Worm (Caenorhabditis elegans): ENCODE data around the gene fbxa-81.

Gene fbxa-81

DNA sequence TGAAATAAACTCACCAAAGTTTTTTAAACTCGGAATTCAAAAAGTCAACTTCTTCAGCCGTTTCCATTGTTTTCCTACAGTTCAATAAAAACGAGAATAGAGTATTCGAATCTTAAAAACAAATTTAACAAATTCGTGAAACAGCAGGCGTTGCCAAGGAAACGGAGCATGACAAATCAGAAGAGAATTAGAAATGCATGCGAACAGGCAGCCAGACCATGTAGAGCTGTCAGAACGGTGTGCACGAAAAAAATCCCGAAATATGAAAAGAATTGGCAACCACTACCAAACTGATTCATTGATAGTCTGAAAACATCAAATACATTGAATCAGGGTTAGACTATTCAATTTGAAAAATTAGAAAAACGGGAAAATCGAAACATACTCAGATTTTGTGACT, at the start of gene fbxa-81:
TSS of gene fbxa-81 (minus strand) at position 101 of the 400 bp plus-strand sequence.
- TF ChIP-seq C38D4.7 (GFP tag; optimal IDR thresholded peaks at IDR 0.05): no peak
- TF ChIP-seq ceh-30 (tag; optimal IDR thresholded peaks at IDR 0.05): no peak

- no peak for TF ChIP-seq tbx-7 (tag; optimal IDR thresholded peaks at IDR 0.05)
- no peak for TF ChIP-seq ref-2 (tag; optimal IDR thresholded peaks at IDR 0.05)
- peak; percentile 87 for TF ChIP-seq unc-42 (tag; optimal IDR thresholded peaks at IDR 0.05)
- no peak for TF ChIP-seq ceh-19 (GFP tag; optimal IDR thresholded peaks at IDR 0.05)
- no peak for TF ChIP-seq tbx-2 (tag; optimal IDR thresholded peaks at IDR 0.05)
- TF ChIP-seq unc-86 (tag; optimal IDR thresholded peaks at IDR 0.05): no peak
- no peak for TF ChIP-seq F13H6.1 (tag; optimal IDR thresholded peaks at IDR 0.05)
- no peak for TF ChIP-seq ceh-22 (tag; optimal IDR thresholded peaks at IDR 0.05)
- no peak for TF ChIP-seq ceh-30 (tag; optimal IDR thresholded peaks at IDR 0.05)
- no peak for TF ChIP-seq hlh-6 (tag; optimal IDR thresholded peaks at IDR 0.05)
- TF ChIP-seq sox-4 (tag; optimal IDR thresholded peaks at IDR 0.05): no peak
- peak; percentile 30 for TF ChIP-seq elt-2 (tag; optimal IDR thresholded peaks at IDR 0.05)
- TF ChIP-seq pqm-1 (tag; optimal IDR thresholded peaks at IDR 0.05): no peak
- no peak for TF ChIP-seq hlh-15 (tag; optimal IDR thresholded peaks at IDR 0.05)
- no peak for TF ChIP-seq madf-2 (tag; optimal IDR thresholded peaks at IDR 0.05)
- TF ChIP-seq mec-3 (tag; optimal IDR thresholded peaks at IDR 0.05; ENCODE audit: borderline replicate concordance): no peak
- TF ChIP-seq dve-1 (tag; optimal IDR thresholded peaks at IDR 0.05): no peak
- no peak for TF ChIP-seq dmd-4 (tag; optimal IDR thresholded peaks at IDR 0.05; ENCODE audit: borderline replicate concordance)
- no peak for TF ChIP-seq fkh-6 (tag; optimal IDR thresholded peaks at IDR 0.05)
- TF ChIP-seq che-1 (tag; optimal IDR thresholded peaks at IDR 0.05): no peak
- no peak for TF ChIP-seq unc-3 (GFP tag; conservative IDR thresholded peaks at IDR 0.05)
- TF ChIP-seq unc-3 (tag; optimal IDR thresholded peaks at IDR 0.05): no peak
- peak; percentile 29 for TF ChIP-seq nfya-1 (tag; optimal IDR thresholded peaks at IDR 0.05)
- no peak for TF ChIP-seq odd-2 (tag; optimal IDR thresholded peaks at IDR 0.05)
- TF ChIP-seq ceh-9 (tag; optimal IDR thresholded peaks at IDR 0.05): no peak
- TF ChIP-seq ceh-14 (tag; optimal IDR thresholded peaks at IDR 0.05): peak; percentile 40
- no peak for TF ChIP-seq ets-4 (tag; optimal IDR thresholded peaks at IDR 0.05)
- no peak for TF ChIP-seq nhr-232 (tag; optimal IDR thresholded peaks at IDR 0.05)
- TF ChIP-seq ztf-16 (tag; optimal IDR thresholded peaks at IDR 0.05): no peak
- no peak for TF ChIP-seq T23F11.4 (GFP tag; optimal IDR thresholded peaks at IDR 0.05)
- no peak for TF ChIP-seq ttx-3 (tag; optimal IDR thresholded peaks at IDR 0.05)
- no peak for TF ChIP-seq sox-2 (GFP tag; IDR thresholded peaks at IDR 0.05)
- TF ChIP-seq ama-1 (optimal IDR thresholded peaks at IDR 0.05): no peak
- peak; percentile 77 for TF ChIP-seq ceh-48 (tag; optimal IDR thresholded peaks at IDR 0.05)
- TF ChIP-seq ceh-31 (tag; optimal IDR thresholded peaks at IDR 0.05): peak; percentile 56
- no peak for TF ChIP-seq hlh-8 (tag; optimal IDR thresholded peaks at IDR 0.05)
- no peak for TF ChIP-seq pag-3 (tag; optimal IDR thresholded peaks at IDR 0.05; ENCODE audit: borderline replicate concordance)
- no peak for TF ChIP-seq lim-6 (tag; optimal IDR thresholded peaks at IDR 0.05)
- TF ChIP-seq pha-4 (tag; optimal IDR thresholded peaks at IDR 0.05): no peak
Measured at ce11 chrX:14589051-14589736, 47.3 kb upstream of the fbxa-81 start, which contains the start of the genes C44H4.4 and tap-1. C44H4.4 (minus strand) TSS chrX:14589101. tap-1 (plus strand) TSS chrX:14589624.

- no peak for TF ChIP-seq pag-3 (tag; optimal IDR thresholded peaks at IDR 0.05; ENCODE audit: borderline replicate concordance)
- TF ChIP-seq F13H6.1 (tag; optimal IDR thresholded peaks at IDR 0.05): no peak
- no peak for TF ChIP-seq eyg-1 (tag; optimal IDR thresholded peaks at IDR 0.05)
- no peak for TF ChIP-seq C38D4.7 (GFP tag; optimal IDR thresholded peaks at IDR 0.05)
- no peak for TF ChIP-seq rnt-1 (tag; optimal IDR thresholded peaks at IDR 0.05)
- TF ChIP-seq ceh-31 (tag; optimal IDR thresholded peaks at IDR 0.05): no peak
- TF ChIP-seq unc-55 (GFP tag; optimal IDR thresholded peaks at IDR 0.05): no peak
- TF ChIP-seq ceh-19 (GFP tag; optimal IDR thresholded peaks at IDR 0.05): no peak
- no peak for TF ChIP-seq ahr-1 (tag; optimal IDR thresholded peaks at IDR 0.05)
- TF ChIP-seq sox-2 (GFP tag; IDR thresholded peaks at IDR 0.05): no peak
- no peak for TF ChIP-seq pqm-1 (tag; optimal IDR thresholded peaks at IDR 0.05)
- TF ChIP-seq zip-5 (tag; optimal IDR thresholded peaks at IDR 0.05): no peak
- TF ChIP-seq odd-2 (tag; optimal IDR thresholded peaks at IDR 0.05): no peak
- no peak for TF ChIP-seq pat-9 (tag; optimal IDR thresholded peaks at IDR 0.05)
- no peak for TF ChIP-seq syd-9 (tag; optimal IDR thresholded peaks at IDR 0.05)
- TF ChIP-seq C08G9.2 (tag; optimal IDR thresholded peaks at IDR 0.05): no peak
- TF ChIP-seq pros-1 (tag; optimal IDR thresholded peaks at IDR 0.05): no peak
- no peak for TF ChIP-seq fkh-6 (tag; optimal IDR thresholded peaks at IDR 0.05)
- no peak for TF ChIP-seq ceh-24 (tag; optimal IDR thresholded peaks at IDR 0.05)
Measured at ce11 chrX:14584335-14584734, 42.4 kb upstream of the fbxa-81 start.

Data from whole organism, late embryonic.